Worm (Caenorhabditis elegans): ENCODE data around the gene F32E10.5.
"Not testable (repeated sequence)": the region's sequence is repeated elsewhere in the genome, so short reads cannot be mapped to it uniquely, and the experiment has no call there.

The F32E10.5 gene

ce11 chrIV:7573944-7574343 lies 4.2 kb downstream of the F32E10.5 start (continued):
- peak; percentile 90 for TF ChIP-seq tra-1 (GFP tag; IDR thresholded peaks at IDR 0.05)
- TF ChIP-seq vab-7 (GFP tag; IDR thresholded peaks at IDR 0.05): peak; percentile 95
- peak; percentile 95 for TF ChIP-seq snpc-1.2 (GFP tag; IDR thresholded peaks at IDR 0.05)
- peak; percentile 92 for TF ChIP-seq lin-1 (GFP tag; IDR thresholded peaks at IDR 0.05)
- peak; percentile 81; the same call in 1 of the 2 replicates for TF ChIP-seq mdt-29 (GFP tag; IDR thresholded peaks at IDR 0.05)
- TF ChIP-seq skn-1 (tag; optimal IDR thresholded peaks at IDR 0.05): no peak
- peak; percentile 93 for TF ChIP-seq Y5F2A.4 (GFP tag; optimal IDR thresholded peaks at IDR 0.05)
- peak; percentile 73 for TF ChIP-seq dmd-6 (GFP tag; IDR thresholded peaks at IDR 0.05)
- peak; percentile 93 for TF ChIP-seq ceh-44 (GFP tag; IDR thresholded peaks at IDR 0.05)
- peak; percentile 79 for TF ChIP-seq saeg-2 (GFP tag; IDR thresholded peaks at IDR 0.05)
- TF ChIP-seq lir-3 (tag; optimal IDR thresholded peaks at IDR 0.05): peak; percentile 85
- no peak for TF ChIP-seq ZK546.5 (tag; optimal IDR thresholded peaks at IDR 0.05)
- peak; percentile 60; the same call in 1 of the 2 replicates for TF ChIP-seq lin-29 (GFP tag; IDR thresholded peaks at IDR 0.05)
- TF ChIP-seq rbr-2 (tag; optimal IDR thresholded peaks at IDR 0.05): peak; percentile 87
- TF ChIP-seq daf-16 (GFP tag; optimal IDR thresholded peaks at IDR 0.05): peak; percentile 73 to 97
- TF ChIP-seq daf-16 (tag; optimal IDR thresholded peaks at IDR 0.05): peak; percentile 82
- no peak for TF ChIP-seq egl-27 (tag; optimal IDR thresholded peaks at IDR 0.05)
- TF ChIP-seq daf-19 (GFP tag; conservative IDR thresholded peaks at IDR 0.05): no peak; the same call in 1 of the 2 replicates
- peak; percentile 41 for TF ChIP-seq jun-1 (tag; optimal IDR thresholded peaks at IDR 0.05)

ce11 chrIV:7568593-7568992 lies 9.6 kb downstream of the F32E10.5 start, which contains the start of gene clec-180:
Gene clec-180 (plus strand): TSS chrIV:7568893.
- TF ChIP-seq duxl-1 (tag; optimal IDR thresholded peaks at IDR 0.05; ENCODE audit: poor library complexity) (no peak), dpl-1 (GFP tag; optimal IDR thresholded peaks at IDR 0.05) (no peak), zip-11 (GFP tag; IDR thresholded peaks at IDR 0.05) (no peak), nhr-77 (tag; optimal IDR thresholded peaks at IDR 0.05) (no peak), nhr-41 (GFP tag; IDR thresholded peaks at IDR 0.05) (no peak), ZK546.5 (tag; optimal IDR thresholded peaks at IDR 0.05) (no peak), hlh-11 (tag; optimal IDR thresholded peaks at IDR 0.05) (no peak), mep-1 (tag; optimal IDR thresholded peaks at IDR 0.05) (no peak), attf-4 (tag; optimal IDR thresholded peaks at IDR 0.05) (no peak), mxl-3 (GFP tag; optimal IDR thresholded peaks at IDR 0.05) (no peak), daf-19 (GFP tag; conservative IDR thresholded peaks at IDR 0.05) (no peak), arid-1 (GFP tag; conservative IDR thresholded peaks at IDR 0.05) (no peak)

- TF ChIP-seq Y5F2A.4 (GFP tag; optimal IDR thresholded peaks at IDR 0.05): no peak
- TF ChIP-seq unc-62 (GFP tag; optimal IDR thresholded peaks at IDR 0.05 in 1 of 2): peak in 1 of 2 experiments; percentile 97
- no peak for TF ChIP-seq unc-62 (tag; optimal IDR thresholded peaks at IDR 0.05)
- no peak for TF ChIP-seq F26F4.8 (GFP tag; conservative IDR thresholded peaks at IDR 0.05)
These were observed 10.6 kb downstream of the F32E10.5 start, which contains the start of gene F32E10.8 for ce11 chrIV:7567557-7568010. Gene F32E10.8 (plus strand): TSS chrIV:7567607.

DNA sequence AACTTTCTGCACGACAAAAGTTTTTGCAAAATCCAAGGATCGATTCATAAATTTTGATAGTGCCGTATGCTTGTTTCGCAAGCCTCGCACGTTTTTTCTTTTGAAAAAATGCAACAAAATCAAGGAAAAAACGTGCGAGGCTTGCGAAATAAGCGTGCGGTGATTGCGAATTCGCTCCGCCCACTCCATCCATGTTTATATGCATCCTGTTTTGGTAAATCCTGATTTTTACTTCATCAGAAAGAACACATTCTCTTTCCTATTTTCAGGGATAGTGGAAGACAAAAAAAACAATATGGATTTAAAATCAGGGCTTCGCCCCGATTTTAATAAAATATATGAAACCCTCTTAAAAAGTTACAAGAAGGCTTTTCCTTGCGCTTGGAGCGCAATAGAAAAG lies 14.3 kb downstream of the F32E10.5 start, which contains the start of gene F32E10.9:
TSS of gene F32E10.9 (minus strand) at position 101 of the 400 bp plus-strand sequence.
- TF ChIP-seq nhr-237 (tag; optimal IDR thresholded peaks at IDR 0.05); hmg-1.1 (GFP tag; IDR thresholded peaks at IDR 0.05); nhr-11 (tag; optimal IDR thresholded peaks at IDR 0.05): not testable (repeated sequence)

All from whole organism, L4 larva.